Fruit fly (Drosophila melanogaster): ENCODE measurements around the gene CG18273.

Gene CG18273

dm6 chrX:529724-530603 is 42.6 kb upstream of the CG18273 start, which contains the start of the genes CG4293 and Appl (continued):
- TF ChIP-seq Nf-YB (GFP tag; optimal IDR thresholded peaks at IDR 0.05): no peak
- TF ChIP-seq gsb (GFP tag; IDR thresholded peaks at IDR 0.05): no peak
- no peak for TF ChIP-seq sisA (GFP tag; IDR thresholded peaks at IDR 0.05)
- no peak for TF ChIP-seq lilli (GFP tag; optimal IDR thresholded peaks at IDR 0.05)
- TF ChIP-seq fru (optimal IDR thresholded peaks at IDR 0.05): no peak
- TF ChIP-seq wdn (GFP tag; IDR thresholded peaks at IDR 0.05): no peak
- no peak for TF ChIP-seq CG31388 (GFP tag; optimal IDR thresholded peaks at IDR 0.05)
- no peak for TF ChIP-seq TFAM (GFP tag; optimal IDR thresholded peaks at IDR 0.05)
- TF ChIP-seq tap (tag; optimal IDR thresholded peaks at IDR 0.05): no peak
- TF ChIP-seq CG5180 (GFP tag; optimal IDR thresholded peaks at IDR 0.05): no peak
- peak; percentile 11 for TF ChIP-seq CG17829 (tag; optimal IDR thresholded peaks at IDR 0.05)
- no peak for TF ChIP-seq crc (GFP tag; optimal IDR thresholded peaks at IDR 0.05)
- no peak for TF ChIP-seq CG12391 (tag; optimal IDR thresholded peaks at IDR 0.05)
- TF ChIP-seq CG7839 (tag; optimal IDR thresholded peaks at IDR 0.05): no peak
- TF ChIP-seq sens (GFP tag): peak; percentile 64
- TF ChIP-seq CG12219 (GFP tag; optimal IDR thresholded peaks at IDR 0.05): no peak
- TF ChIP-seq CkIIα-i1 (GFP tag; IDR thresholded peaks at IDR 0.05): no peak
- TF ChIP-seq Hr51 (GFP tag; optimal IDR thresholded peaks at IDR 0.05): no peak
- TF ChIP-seq Dip2 (GFP tag; IDR thresholded peaks at IDR 0.05): 0 out of 2 replicates have a peak, but pooled peaks have one; percentile 37
- no peak for TF ChIP-seq Ssrp (tag; optimal IDR thresholded peaks at IDR 0.05)
- no peak for TF ChIP-seq CG11560 (tag; IDR thresholded peaks at IDR 0.05)
- TF ChIP-seq CG11696 (GFP tag; IDR thresholded peaks at IDR 0.05): no peak
- no peak for TF ChIP-seq CG17361 (GFP tag; IDR thresholded peaks at IDR 0.05)
- TF ChIP-seq gt (GFP tag; IDR thresholded peaks at IDR 0.05): no peak
- TF ChIP-seq dpn (GFP tag; optimal IDR thresholded peaks at IDR 0.05): peak in 1 of 2 experiments; percentile 25
- no peak for TF ChIP-seq fd64A (GFP tag; optimal IDR thresholded peaks at IDR 0.05)
- no peak for TF ChIP-seq bsh (GFP tag; optimal IDR thresholded peaks at IDR 0.05)
- TF ChIP-seq Awh (GFP tag; IDR thresholded peaks at IDR 0.05): no peak
- no peak for TF ChIP-seq CG4360 (GFP tag; IDR thresholded peaks at IDR 0.05)
- no peak for TF ChIP-seq dati (GFP tag; IDR thresholded peaks at IDR 0.05)
- no peak for TF ChIP-seq CG17612 (GFP tag; IDR thresholded peaks at IDR 0.05)
- no peak for TF ChIP-seq CG32532 (GFP tag; IDR thresholded peaks at IDR 0.05)
- TF ChIP-seq hb (GFP tag; IDR thresholded peaks at IDR 0.05; ENCODE audit: partially characterized antibody): no peak
- no peak for TF ChIP-seq eyg (GFP tag; optimal IDR thresholded peaks at IDR 0.05)
- TF ChIP-seq CG32767 (GFP tag; IDR thresholded peaks at IDR 0.05): 0 out of 2 replicates have a peak, but pooled peaks have one; percentile 24
- TF ChIP-seq D19B (GFP tag; optimal IDR thresholded peaks at IDR 0.05): no peak
- TF ChIP-seq CG16813 (GFP tag; IDR thresholded peaks at IDR 0.05; ENCODE audit: partially characterized antibody): peak; percentile 53; the same call in 2 of the 3 replicates
- no peak for TF ChIP-seq Fer2 (tag; optimal IDR thresholded peaks at IDR 0.05)
- TF ChIP-seq CG33557 (GFP tag; optimal IDR thresholded peaks at IDR 0.05): no peak
- TF ChIP-seq CG14050 (GFP tag; IDR thresholded peaks at IDR 0.05): no peak
- no peak for TF ChIP-seq CG6654 (GFP tag; optimal IDR thresholded peaks at IDR 0.05)
- TF ChIP-seq CG15073 (GFP tag; optimal IDR thresholded peaks at IDR 0.05): no peak
- no peak for TF ChIP-seq Atf3 (GFP tag; optimal IDR thresholded peaks at IDR 0.05)
- no peak for TF ChIP-seq CG9876 (GFP tag; optimal IDR thresholded peaks at IDR 0.05)
- no peak for TF ChIP-seq eve (GFP tag; optimal IDR thresholded peaks at IDR 0.05)
- no peak for TF ChIP-seq CG33213 (GFP tag; optimal IDR thresholded peaks at IDR 0.05)
- no peak for TF ChIP-seq sens-2 (GFP tag; IDR thresholded peaks at IDR 0.05)
- TF ChIP-seq B-H2 (GFP tag; optimal IDR thresholded peaks at IDR 0.05): no peak
- TF ChIP-seq unpg (GFP tag; optimal IDR thresholded peaks at IDR 0.05): no peak

Measured in whole organism, embryonic.